Fruit fly (Drosophila melanogaster) Kc167 (cell line): ENCODE data around the gene Actbeta.

Experiments
- Myc ChIP-seq: fragments of >200 bp; optimal IDR thresholded peaks from 2 replicates; lab custom pipeline; 2017; ENCODE audit warnings: missing external identifiers
- h ChIP-seq: fragments of >200 bp; optimal IDR thresholded peaks from 3 replicates; lab custom pipeline; 2018; ENCODE audit warnings: missing external identifiers
- insv ChIP-seq: fragments of >200 bp; optimal IDR thresholded peaks from 3 replicates; lab custom pipeline; 2018; ENCODE audit warnings: missing external identifiers
- psq ChIP-seq: fragments of >200 bp; optimal IDR thresholded peaks from 2 replicates; lab custom pipeline; 2017; ENCODE audit warnings: missing external identifiers
- ttk ChIP-seq: sonication (Bioruptor generic); optimal IDR thresholded peaks from 2 replicates; lab custom pipeline; 2017; ENCODE audit warnings: missing external identifiers

DNA sequence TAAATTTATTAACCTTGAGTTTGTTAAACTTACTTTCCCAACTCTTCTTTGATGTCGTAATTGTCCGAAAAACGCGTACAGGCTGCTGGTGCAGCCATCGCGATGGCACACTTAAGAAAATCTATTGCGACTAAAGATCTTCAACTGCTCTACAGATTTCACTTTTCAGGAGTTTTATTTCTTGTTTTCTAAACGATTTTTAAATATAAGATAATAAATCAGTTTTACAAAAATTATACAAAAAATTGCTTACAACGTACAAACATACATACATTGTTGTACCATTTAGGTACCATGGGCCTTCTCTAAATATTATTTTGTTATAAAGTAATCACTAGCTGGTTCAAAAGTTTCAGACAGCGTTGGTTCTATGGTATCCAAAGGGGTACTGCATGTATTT, 34.2 kb downstream of the Actbeta start:
- TF ChIP-seq h, result no peak
- no peak for TF ChIP-seq psq
- TF ChIP-seq ttk (lab: Kevin White, UChicago), result no peak
- TF ChIP-seq insv (lab: Kevin White, UChicago), result no peak
- TF ChIP-seq Myc (lab: Kevin White, UChicago), result no peak
